Worm (Caenorhabditis elegans) whole organism, L2 larva: ENCODE results near the gene vap-2.

ENCODE experiments used
- C34F6.9 ChIP-seq: fragments of 150-350 bp; optimal IDR thresholded peaks from 2 replicates; lab custom pipeline; 2014; ENCODE audit warnings: missing biosample characterization, missing genetic modification characterization
- F13H6.1 ChIP-seq: sonication (generic microtip); optimal IDR thresholded peaks from 2 replicates; lab custom pipeline; 2016; ENCODE audit warnings: missing genetic modification characterization, missing compliant biosample characterization
- R02D3.7 ChIP-seq: fragments of 150-350 bp; optimal IDR thresholded peaks from 2 replicates; lab custom pipeline; 2014; ENCODE audit warnings: missing biosample characterization, missing genetic modification characterization
- Y55F3AM.14 ChIP-seq: fragments of 200-800 bp; sonication (Bioruptor generic); optimal IDR thresholded peaks from 2 replicates; lab custom pipeline; 2018; ENCODE audit warnings: mild to moderate bottlenecking, missing genetic modification characterization, missing compliant biosample characterization
- ZK546.5 ChIP-seq: sonication (generic microtip); optimal IDR thresholded peaks from 2 replicates; lab custom pipeline; 2017; ENCODE audit warnings: missing biosample characterization, missing genetic modification characterization
- aly-2 ChIP-seq: fragments of 150-350 bp; optimal IDR thresholded peaks from 2 replicates; lab custom pipeline; 2014; ENCODE audit warnings: missing biosample characterization, missing genetic modification characterization
- ama-1 ChIP-seq: fragments of 150-350 bp; optimal IDR thresholded peaks from 2 replicates; lab custom pipeline; 2018; ENCODE audit warnings: inconsistent platforms
- blmp-1 ChIP-seq: sonication (generic microtip); optimal IDR thresholded peaks from 2 replicates; lab custom pipeline; 2017; ENCODE audit warnings: missing genetic modification characterization, mild to moderate bottlenecking, missing compliant biosample characterization, antibody characterized with exemption, moderate library complexity; ENCODE audit not compliant: insufficient read depth
- ceh-16 ChIP-seq: fragments of 150-350 bp; optimal IDR thresholded peaks from 2 replicates; lab custom pipeline; 2014; ENCODE audit warnings: missing biosample characterization, missing genetic modification characterization
- crh-2 ChIP-seq: sonication (generic microtip); optimal IDR thresholded peaks from 2 replicates; lab custom pipeline; 2017; ENCODE audit warnings: missing biosample characterization, missing genetic modification characterization
- dmd-4 ChIP-seq: sonication (generic microtip); optimal IDR thresholded peaks from 2 replicates; lab custom pipeline; 2017; ENCODE audit warnings: missing biosample characterization, missing genetic modification characterization
- egl-27 ChIP-seq: sonication (generic microtip); optimal IDR thresholded peaks from 3 replicates; lab custom pipeline; 2017; ENCODE audit warnings: missing biosample characterization, missing genetic modification reagents, missing genetic modification characterization
- elt-1 ChIP-seq: fragments of 150-350 bp; optimal IDR thresholded peaks from 2 replicates; lab custom pipeline; 2014; ENCODE audit warnings: missing biosample characterization, missing genetic modification characterization
- fos-1 ChIP-seq: fragments of 150-350 bp; optimal IDR thresholded peaks from 2 replicates; lab custom pipeline; 2014; ENCODE audit warnings: missing biosample characterization, missing genetic modification characterization
- gmeb-1 ChIP-seq: fragments of 150-350 bp; optimal IDR thresholded peaks from 2 replicates; lab custom pipeline; 2014; ENCODE audit warnings: missing biosample characterization, missing genetic modification characterization
- lin-11 ChIP-seq: fragments of 150-350 bp; sonication (generic microtip); optimal IDR thresholded peaks from 2 replicates; lab custom pipeline; 2014; ENCODE audit warnings: missing biosample characterization, missing genetic modification characterization, inconsistent platforms, mixed read lengths
- lin-39 ChIP-seq: fragments of 150-350 bp; optimal IDR thresholded peaks from 2 replicates; lab custom pipeline; 2014; ENCODE audit warnings: missing biosample characterization, missing genetic modification reagents, missing genetic modification characterization
- lsy-2 ChIP-seq, 2 experiments: fragments of 150-350 bp in 1 of 2; sonication (generic microtip) in 1 of 2; optimal IDR thresholded peaks; 2 replicates each; lab custom pipeline; 2014 to 2017; ENCODE audit warnings: missing biosample characterization in 2 of 2, missing genetic modification characterization in 2 of 2
- mab-5 ChIP-seq: fragments of 150-350 bp; optimal IDR thresholded peaks from 2 replicates; lab custom pipeline; 2014; ENCODE audit warnings: missing biosample characterization, missing genetic modification characterization
- mbf-1 ChIP-seq: sonication (generic microtip); optimal IDR thresholded peaks from 2 replicates; lab custom pipeline; 2017; ENCODE audit warnings: missing biosample characterization, missing genetic modification characterization
- mdl-1 ChIP-seq, 2 experiments: fragments of 150-350 bp in 1 of 2; sonication (generic microtip) in 1 of 2; optimal IDR thresholded peaks; 2 replicates each; lab custom pipeline; 2017; ENCODE audit warnings: missing biosample characterization in 2 of 2, missing genetic modification characterization in 2 of 2
- nhr-10 ChIP-seq: sonication (generic microtip); optimal IDR thresholded peaks from 2 replicates; lab custom pipeline; 2017; ENCODE audit warnings: missing biosample characterization, missing genetic modification characterization
- nhr-11 ChIP-seq: fragments of 150-350 bp; optimal IDR thresholded peaks from 2 replicates; lab custom pipeline; 2014; ENCODE audit warnings: missing biosample characterization, missing genetic modification characterization
- nhr-12 ChIP-seq: fragments of 150-350 bp; optimal IDR thresholded peaks from 2 replicates; lab custom pipeline; 2014; ENCODE audit warnings: missing biosample characterization, missing genetic modification characterization
- nhr-129 ChIP-seq: fragments of 150-350 bp; optimal IDR thresholded peaks from 2 replicates; lab custom pipeline; 2014; ENCODE audit warnings: missing biosample characterization, missing genetic modification characterization
- nhr-21 ChIP-seq: fragments of 150-350 bp; optimal IDR thresholded peaks from 2 replicates; lab custom pipeline; 2014; ENCODE audit warnings: missing biosample characterization, missing genetic modification characterization
- nhr-23 ChIP-seq: fragments of 150-350 bp; optimal IDR thresholded peaks from 2 replicates; lab custom pipeline; 2014; ENCODE audit warnings: missing biosample characterization, missing genetic modification reagents, missing genetic modification characterization
- nhr-25 ChIP-seq: fragments of 150-350 bp; sonication (generic microtip); optimal IDR thresholded peaks from 3 replicates; lab custom pipeline; 2014; ENCODE audit warnings: missing biosample characterization, missing genetic modification characterization
- nhr-77 ChIP-seq: fragments of 150-350 bp; optimal IDR thresholded peaks from 2 replicates; lab custom pipeline; 2014; ENCODE audit warnings: missing biosample characterization, missing genetic modification characterization
- peb-1 ChIP-seq: fragments of 150-350 bp; optimal IDR thresholded peaks from 2 replicates; lab custom pipeline; 2014; ENCODE audit warnings: missing biosample characterization, missing genetic modification characterization
- sem-4 ChIP-seq: fragments of 150-350 bp; optimal IDR thresholded peaks from 2 replicates; lab custom pipeline; 2014; ENCODE audit warnings: missing biosample characterization, missing genetic modification reagents, missing genetic modification characterization
- skn-1 ChIP-seq: sonication (generic microtip); optimal IDR thresholded peaks from 2 replicates; lab custom pipeline; 2017; ENCODE audit warnings: missing biosample characterization, missing genetic modification characterization
- sma-3 ChIP-seq: sonication (generic microtip); optimal IDR thresholded peaks from 2 replicates; lab custom pipeline; 2016; ENCODE audit warnings: missing genetic modification reagents, missing genetic modification characterization, missing compliant biosample characterization
- sma-9 ChIP-seq, 2 experiments: fragments of 150-350 bp in 1 of 2; sonication (generic microtip) in 1 of 2; optimal IDR thresholded peaks; 2 replicates each; lab custom pipeline; 2014 to 2016; ENCODE audit warnings: missing genetic modification characterization in 2 of 2, mild to moderate bottlenecking in 1 of 2, missing biosample characterization in 1 of 2, missing compliant biosample characterization in 1 of 2, missing genetic modification reagents in 1 of 2, moderate library complexity in 1 of 2
- snpc-4 ChIP-seq: fragments of 150-350 bp; optimal IDR thresholded peaks from 2 replicates; lab custom pipeline; 2014; ENCODE audit warnings: missing biosample characterization, missing genetic modification characterization
- unc-39 ChIP-seq: fragments of 150-350 bp; optimal IDR thresholded peaks from 2 replicates; lab custom pipeline; 2014; ENCODE audit warnings: missing biosample characterization, missing genetic modification characterization
- unc-55 ChIP-seq: fragments of 150-350 bp; sonication (generic microtip); optimal IDR thresholded peaks from 3 replicates; lab custom pipeline; 2014; ENCODE audit warnings: missing biosample characterization, missing genetic modification reagents, missing genetic modification characterization
- unc-62 ChIP-seq: fragments of 150-350 bp; optimal IDR thresholded peaks from 2 replicates; lab custom pipeline; 2014; ENCODE audit warnings: missing biosample characterization, missing genetic modification reagents, missing genetic modification characterization
- zag-1 ChIP-seq: fragments of 150-350 bp; optimal IDR thresholded peaks from 2 replicates; lab custom pipeline; 2014; ENCODE audit warnings: missing biosample characterization, missing genetic modification characterization
- ztf-1 ChIP-seq: fragments of 200-800 bp; sonication (Bioruptor generic); conservative IDR thresholded peaks from 2 replicates; pipeline ENCODE4 v1.3.6; 2022; ENCODE audit warnings: missing genetic modification characterization, missing compliant biosample characterization
- ztf-11 ChIP-seq: sonication (generic microtip); optimal IDR thresholded peaks from 2 replicates; lab custom pipeline; 2017; ENCODE audit warnings: missing biosample characterization, missing genetic modification characterization

The vap-2 gene

ce11 chrX:10770988-10771496 lies 21.3 kb downstream of the vap-2 start (continued):
- TF ChIP-seq nhr-12 (tag; lab: Kevin White, UChicago), result no peak
- no peak for TF ChIP-seq nhr-77 (tag; lab: Kevin White, UChicago)
- peak; percentile 40 to 90 for TF ChIP-seq lsy-2 (tag; optimal IDR thresholded peaks at IDR 0.05; lab: Kevin White, UChicago)
- TF ChIP-seq egl-27, result peak; percentile 89
- TF ChIP-seq Y55F3AM.14, result peak; percentile 89

ce11 chrX:10769959-10770358 lies 22.4 kb downstream of the vap-2 start:
- TF ChIP-seq F13H6.1 (tag; lab: Kevin White, UChicago) (peak; percentile 20), elt-1 (tag; lab: Kevin White, UChicago) (no peak), sma-9 (GFP tag; optimal IDR thresholded peaks at IDR 0.05; lab: Kevin White, UChicago) (peak; percentile 54), sma-9 (tag; optimal IDR thresholded peaks at IDR 0.05; lab: Kevin White, UChicago) (no peak)

DNA sequence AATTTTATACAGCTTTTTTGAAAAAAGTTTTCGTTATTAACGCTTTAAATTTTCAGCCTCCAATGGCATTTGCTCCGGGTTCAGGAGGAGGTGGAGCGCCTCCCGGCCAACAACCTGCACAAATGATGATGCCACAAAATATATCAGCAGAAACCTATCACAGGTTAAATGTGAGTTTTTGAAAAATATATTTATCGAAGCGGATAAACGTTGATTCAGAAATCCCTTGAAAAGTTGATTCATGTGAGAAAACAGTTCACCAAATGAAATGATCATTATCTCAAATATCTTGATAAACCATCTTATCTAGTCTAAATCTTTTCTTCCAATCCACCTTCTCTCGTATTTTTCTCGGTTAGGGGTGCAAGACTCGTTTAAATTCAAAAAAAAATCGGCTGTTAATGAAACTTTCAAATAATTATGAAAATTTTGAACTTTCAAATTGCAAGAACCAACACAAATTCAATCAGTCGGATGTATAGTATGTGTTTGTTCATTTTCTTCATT lies 23.1 kb downstream of the vap-2 start, which contains the start of gene sma-9:
TSS of gene sma-9 (plus strand) at position 51 of the 507 bp plus-strand sequence.
- no peak for TF ChIP-seq dmd-4 (tag; lab: Kevin White, UChicago)
- TF ChIP-seq nhr-23 (tag; lab: Kevin White, UChicago), result peak; percentile 75
- TF ChIP-seq sma-9 (GFP tag; optimal IDR thresholded peaks at IDR 0.05; lab: Kevin White, UChicago), result peak; percentile 91
- no peak for TF ChIP-seq sma-9 (tag; optimal IDR thresholded peaks at IDR 0.05; lab: Kevin White, UChicago)
- peak; percentile 69 for TF ChIP-seq nhr-25
- TF ChIP-seq mbf-1, result no peak
- no peak for TF ChIP-seq lin-39 (tag; lab: Kevin White, UChicago)
- TF ChIP-seq unc-62, result no peak
- no peak for TF ChIP-seq egl-27
- TF ChIP-seq unc-39 (tag; lab: Kevin White, UChicago), result no peak
- no peak for TF ChIP-seq lin-11 (tag; lab: Kevin White, UChicago)
- no peak for TF ChIP-seq nhr-129
- TF ChIP-seq aly-2 (tag; lab: Kevin White, UChicago), result no peak
- peak; percentile 84 for TF ChIP-seq elt-1 (tag; lab: Kevin White, UChicago)
- TF ChIP-seq unc-55 (GFP tag; lab: Kevin White, UChicago), result no peak
- no peak for TF ChIP-seq mdl-1 (tag; optimal IDR thresholded peaks at IDR 0.05; lab: Kevin White, UChicago)
- no peak for TF ChIP-seq ztf-11
- TF ChIP-seq snpc-4 (tag; lab: Kevin White, UChicago), result no peak
- TF ChIP-seq ceh-16, result peak; percentile 45
- no peak for TF ChIP-seq crh-2 (tag; lab: Kevin White, UChicago)
- TF ChIP-seq ama-1 (lab: Kevin White, UChicago), result no peak
- no peak for TF ChIP-seq nhr-10 (tag; lab: Kevin White, UChicago)
- no peak for TF ChIP-seq blmp-1
- no peak for TF ChIP-seq R02D3.7 (tag; lab: Kevin White, UChicago)
- TF ChIP-seq mab-5 (tag; lab: Kevin White, UChicago), result no peak
- no peak for TF ChIP-seq nhr-21 (tag; lab: Kevin White, UChicago)
- no peak for TF ChIP-seq gmeb-1 (tag; lab: Kevin White, UChicago)

- TF ChIP-seq gmeb-1 (tag; lab: Kevin White, UChicago), result no peak
- TF ChIP-seq nhr-77 (tag; lab: Kevin White, UChicago), result no peak
- peak; percentile 28 for TF ChIP-seq elt-1 (tag; lab: Kevin White, UChicago)
- no peak for TF ChIP-seq nhr-11
- peak; percentile 10 for TF ChIP-seq egl-27
- TF ChIP-seq mab-5 (tag; lab: Kevin White, UChicago), result no peak
- TF ChIP-seq unc-55 (GFP tag; lab: Kevin White, UChicago), result no peak
- peak; percentile 22 for TF ChIP-seq crh-2 (tag; lab: Kevin White, UChicago)
- peak; percentile 9 for TF ChIP-seq nhr-129
- no peak for TF ChIP-seq peb-1 (tag; lab: Kevin White, UChicago)
- no peak for TF ChIP-seq aly-2 (tag; lab: Kevin White, UChicago)
- TF ChIP-seq ama-1 (lab: Kevin White, UChicago), result no peak
- TF ChIP-seq ztf-1, result no peak
- TF ChIP-seq sem-4, result peak; percentile 0
- TF ChIP-seq snpc-4 (tag; lab: Kevin White, UChicago), result peak; percentile 83
- TF ChIP-seq ZK546.5 (tag; lab: Kevin White, UChicago), result no peak
- TF ChIP-seq unc-39 (tag; lab: Kevin White, UChicago), result no peak
- peak; percentile 13 for TF ChIP-seq C34F6.9
- TF ChIP-seq sma-3 (GFP tag; lab: Kevin White, UChicago), result no peak
- TF ChIP-seq dmd-4 (tag; lab: Kevin White, UChicago), result no peak
- no peak for TF ChIP-seq skn-1
- TF ChIP-seq R02D3.7 (tag; lab: Kevin White, UChicago), result no peak
- TF ChIP-seq fos-1 (tag; lab: Kevin White, UChicago), result no peak
- TF ChIP-seq zag-1, result peak; percentile 14
- peak; percentile 78 for TF ChIP-seq sma-9 (GFP tag; optimal IDR thresholded peaks at IDR 0.05; lab: Kevin White, UChicago)
- no peak for TF ChIP-seq sma-9 (tag; optimal IDR thresholded peaks at IDR 0.05; lab: Kevin White, UChicago)
- no peak for TF ChIP-seq nhr-23 (tag; lab: Kevin White, UChicago)
These were observed 23.8 kb downstream of the vap-2 start for ce11 chrX:10768289-10769153.
